Fruit fly (Drosophila melanogaster) whole organism, wandering third instar larva: ENCODE results near the gene sr.
A peak's percentile ranks its signal among the peaks of the same experiment; 100 is the strongest.

Source experiments
- Abd-B ChIP-seq: fragments of >200 bp; optimal IDR thresholded peaks from 2 replicates; lab custom pipeline; 2017; ENCODE audit warnings: missing biosample characterization, missing genetic modification characterization
- CG32264 ChIP-seq: fragments of 200-800 bp; sonication (Bioruptor generic); optimal IDR thresholded peaks from 2 replicates; lab custom pipeline; 2016; ENCODE audit warnings: missing biosample characterization, missing genetic modification characterization
- CG9705 ChIP-seq: fragments of 200-800 bp; sonication (Bioruptor generic); optimal IDR thresholded peaks from 2 replicates; lab custom pipeline; 2018; ENCODE audit warnings: missing biosample characterization, mild to moderate bottlenecking, missing genetic modification characterization
- CrebA ChIP-seq: fragments of 200-800 bp; sonication (Bioruptor generic); optimal IDR thresholded peaks from 2 replicates; lab custom pipeline; 2016; ENCODE audit warnings: missing biosample characterization, mild to moderate bottlenecking, missing genetic modification characterization, borderline replicate concordance
- Dfd ChIP-seq: fragments of >200 bp; optimal IDR thresholded peaks from 2 replicates; lab custom pipeline; 2017; ENCODE audit warnings: missing biosample characterization, missing genetic modification characterization
- Dif ChIP-seq: fragments of 200-275, 200-300 bp; sonication (Bioruptor generic); optimal IDR thresholded peaks from 2 replicates; lab custom pipeline; 2018; ENCODE audit warnings: missing biosample characterization, missing genetic modification characterization; ENCODE audit not compliant: partially characterized antibody
- GATAd ChIP-seq: sonication (Bioruptor generic); optimal IDR thresholded peaks from 2 replicates; lab custom pipeline; 2016; ENCODE audit warnings: missing biosample characterization, missing genetic modification characterization
- HLH106 ChIP-seq: fragments of 200-800 bp; optimal IDR thresholded peaks from 3 replicates; lab custom pipeline; 2019; ENCODE audit warnings: missing biosample characterization, mild to moderate bottlenecking, missing genetic modification characterization, moderate library complexity
- Hnf4 ChIP-seq: fragments of 200-800 bp; sonication (Bioruptor generic); optimal IDR thresholded peaks from 2 replicates; lab custom pipeline; 2016; ENCODE audit warnings: missing biosample characterization, mild to moderate bottlenecking, missing genetic modification characterization
- Hr78 ChIP-seq: fragments of >200 bp; optimal IDR thresholded peaks from 2 replicates; lab custom pipeline; 2017; ENCODE audit warnings: missing biosample characterization, missing genetic modification characterization
- Hr83 ChIP-seq: fragments of 200-300 bp; sonication (Bioruptor generic); optimal IDR thresholded peaks from 2 replicates; lab custom pipeline; 2016; ENCODE audit warnings: missing biosample characterization, mild to moderate bottlenecking, missing genetic modification characterization, moderate library complexity; ENCODE audit not compliant: poor library complexity, severe bottlenecking
- Jra ChIP-seq: sonication (Bioruptor generic); optimal IDR thresholded peaks from 2 replicates; lab custom pipeline; 2016; ENCODE audit warnings: missing biosample characterization, missing genetic modification characterization
- Mio ChIP-seq: sonication (Bioruptor generic); optimal IDR thresholded peaks from 2 replicates; lab custom pipeline; 2016; ENCODE audit warnings: missing biosample characterization, missing genetic modification characterization
- Myc ChIP-seq: fragments of >200 bp; optimal IDR thresholded peaks from 2 replicates; lab custom pipeline; 2017
- N ChIP-seq: fragments of >200 bp; optimal IDR thresholded peaks from 2 replicates; lab custom pipeline; 2018; ENCODE audit warnings: missing biosample characterization, missing external identifiers, missing genetic modification characterization
- OdsH ChIP-seq: fragments of 200-800 bp; sonication (Bioruptor generic); optimal IDR thresholded peaks from 2 replicates; lab custom pipeline; 2016; ENCODE audit warnings: missing biosample characterization, mild to moderate bottlenecking, missing genetic modification characterization
- Rel ChIP-seq, 2 experiments: fragments of 200-800 bp; sonication (Bioruptor generic) in 1 of 2; optimal IDR thresholded peaks; 2 replicates in 1 of 2; 3 replicates in 1 of 2; lab custom pipeline; 2016 to 2019; ENCODE audit warnings: mild to moderate bottlenecking in 2 of 2, missing biosample characterization in 2 of 2, missing genetic modification characterization in 2 of 2, moderate library complexity in 1 of 2
- Sp1 ChIP-seq: fragments of 200-800 bp; sonication (Bioruptor generic); optimal IDR thresholded peaks from 3 replicates; lab custom pipeline; 2019; ENCODE audit warnings: missing biosample characterization, mild to moderate bottlenecking, missing genetic modification characterization, moderate library complexity
- Vsx2 ChIP-seq: fragments of 200-300, 225-300 bp; sonication (Bioruptor generic); optimal IDR thresholded peaks from 2 replicates; lab custom pipeline; 2018; ENCODE audit warnings: missing biosample characterization, missing genetic modification characterization; ENCODE audit not compliant: partially characterized antibody
- br ChIP-seq: fragments of 200-800 bp; sonication (Bioruptor generic); optimal IDR thresholded peaks from 2 replicates; lab custom pipeline; 2016; ENCODE audit warnings: missing biosample characterization, missing genetic modification characterization
- brk ChIP-seq: fragments of 200-800 bp; sonication (Bioruptor generic); optimal IDR thresholded peaks from 2 replicates; lab custom pipeline; 2016; ENCODE audit warnings: missing biosample characterization, mild to moderate bottlenecking, missing genetic modification characterization
- dl ChIP-seq, 2 experiments: fragments of 175-275, 200-275 bp in 1 of 2; fragments of 200-275 bp in 1 of 2; sonication (Bioruptor generic); optimal IDR thresholded peaks; lab custom pipeline; 2018; ENCODE audit warnings: mild to moderate bottlenecking in 2 of 2, missing biosample characterization in 2 of 2, missing genetic modification characterization in 2 of 2, moderate library complexity in 2 of 2; ENCODE audit not compliant: partially characterized antibody in 2 of 2, insufficient read depth in 1 of 2
- dmrt93B ChIP-seq: fragments of 200-800 bp; sonication (Bioruptor generic); optimal IDR thresholded peaks from 2 replicates; lab custom pipeline; 2018; ENCODE audit warnings: missing biosample characterization, mild to moderate bottlenecking, missing genetic modification characterization
- dsf ChIP-seq: sonication (Bioruptor generic); optimal IDR thresholded peaks from 2 replicates; lab custom pipeline; 2016; ENCODE audit warnings: missing biosample characterization, missing genetic modification characterization, borderline replicate concordance
- ey ChIP-seq: fragments of 200-800 bp; sonication (Bioruptor generic); optimal IDR thresholded peaks from 2 replicates; lab custom pipeline; 2016; ENCODE audit warnings: missing biosample characterization, missing genetic modification characterization
- foxo ChIP-seq, 2 experiments: fragments of 200-800 bp; sonication (Bioruptor generic); optimal IDR thresholded peaks; 2 replicates in 1 of 2; 3 replicates in 1 of 2; lab custom pipeline; 2016 to 2017; ENCODE audit warnings: missing biosample characterization in 2 of 2, missing genetic modification characterization in 2 of 2
- fru ChIP-seq: fragments of 200-800 bp; sonication (Bioruptor generic); optimal IDR thresholded peaks from 3 replicates; lab custom pipeline; 2016; ENCODE audit warnings: missing biosample characterization, mild to moderate bottlenecking, missing genetic modification characterization
- h ChIP-seq: fragments of 200-800 bp; sonication (Bioruptor generic); optimal IDR thresholded peaks from 3 replicates; lab custom pipeline; 2016; ENCODE audit warnings: missing biosample characterization, mild to moderate bottlenecking, missing genetic modification characterization
- jim ChIP-seq: fragments of 175-275, 200-325 bp; sonication (Bioruptor generic); optimal IDR thresholded peaks from 2 replicates; lab custom pipeline; 2016; ENCODE audit warnings: missing biosample characterization, mild to moderate bottlenecking, missing genetic modification characterization
- lola ChIP-seq: fragments of >200 bp; optimal IDR thresholded peaks from 2 replicates; lab custom pipeline; 2017; ENCODE audit warnings: missing biosample characterization, missing genetic modification characterization
- pan ChIP-seq: fragments of >200 bp; optimal IDR thresholded peaks from 2 replicates; lab custom pipeline; 2017
- psq ChIP-seq: fragments of 200-800 bp; sonication (Bioruptor generic); optimal IDR thresholded peaks from 3 replicates; lab custom pipeline; 2017; ENCODE audit warnings: missing biosample characterization, mild to moderate bottlenecking, missing genetic modification characterization, moderate library complexity
- rgr ChIP-seq: fragments of 200-800 bp; sonication (Bioruptor generic); optimal IDR thresholded peaks from 3 replicates; lab custom pipeline; 2016; ENCODE audit warnings: missing biosample characterization, mild to moderate bottlenecking, missing genetic modification characterization
- sage ChIP-seq: fragments of 200-800 bp; sonication (Bioruptor generic); optimal IDR thresholded peaks from 2 replicates; lab custom pipeline; 2016; ENCODE audit warnings: missing biosample characterization, mild to moderate bottlenecking, missing genetic modification characterization
- sv ChIP-seq: fragments of 200-800 bp; sonication (Bioruptor generic); optimal IDR thresholded peaks from 3 replicates; lab custom pipeline; 2016; ENCODE audit warnings: missing biosample characterization, missing genetic modification characterization
- tai ChIP-seq: sonication (Bioruptor generic); optimal IDR thresholded peaks from 2 replicates; lab custom pipeline; 2016; ENCODE audit warnings: missing biosample characterization, missing genetic modification characterization
- usp ChIP-seq: fragments of >200 bp; optimal IDR thresholded peaks from 2 replicates; lab custom pipeline; 2017; ENCODE audit warnings: missing biosample characterization, missing genetic modification characterization
- woc ChIP-seq: sonication (Bioruptor generic); optimal IDR thresholded peaks from 2 replicates; lab custom pipeline; 2016; ENCODE audit warnings: missing biosample characterization, mild to moderate bottlenecking, missing genetic modification characterization

The sr gene

dm6 chr3R:18171983-18172967, 81.7 kb downstream of the sr start:
- TF ChIP-seq CG9705 (GFP tag; lab: Kevin White, UChicago) (peak; percentile 65), OdsH (GFP tag; lab: Kevin White, UChicago) (peak; percentile 78), dl (GFP tag; optimal IDR thresholded peaks at IDR 0.05; lab: Kevin White, UChicago; ENCODE audit: insufficient read depth in 1 of 2, partially characterized antibody in 2 of 2) (no peak), ey (GFP tag; lab: Kevin White, UChicago) (peak; percentile 78), HLH106 (peak; percentile 73), CrebA (no peak), Hnf4 (GFP tag; lab: Kevin White, UChicago) (no peak), rgr (GFP tag; lab: Kevin White, UChicago) (no peak), lola (GFP tag; lab: Kevin White, UChicago) (no peak), Vsx2 (no peak), tai (GFP tag; lab: Kevin White, UChicago) (no peak), pan (no peak), Mio (GFP tag; lab: Kevin White, UChicago) (no peak), dsf (GFP tag; lab: Kevin White, UChicago) (no peak), sage (GFP tag; lab: Kevin White, UChicago) (no peak), woc (GFP tag; lab: Kevin White, UChicago) (peak; percentile 50), foxo (GFP tag; optimal IDR thresholded peaks at IDR 0.05; lab: Kevin White, UChicago) (peak in 1 of 2 experiments; percentile 77), fru (peak; percentile 82), Jra (no peak), Hr78 (no peak), CG32264 (GFP tag; lab: Kevin White, UChicago) (peak; percentile 7), Hr83 (no peak), Abd-B (GFP tag; lab: Kevin White, UChicago) (no peak), psq (GFP tag; lab: Kevin White, UChicago) (no peak), Sp1 (GFP tag; lab: Kevin White, UChicago) (no peak), jim (GFP tag; lab: Kevin White, UChicago) (no peak), Dfd (GFP tag; lab: Kevin White, UChicago) (no peak), sv (GFP tag; lab: Kevin White, UChicago) (peak; percentile 93), br (GFP tag; lab: Kevin White, UChicago) (peak; percentile 68), GATAd (GFP tag; lab: Kevin White, UChicago) (no peak), Dif (GFP tag; lab: Kevin White, UChicago) (no peak), dmrt93B (GFP tag; lab: Kevin White, UChicago) (peak; percentile 51), N (GFP tag; lab: Kevin White, UChicago) (no peak), h (GFP tag; lab: Kevin White, UChicago) (peak; percentile 78), usp (GFP tag; lab: Kevin White, UChicago) (no peak), Myc (lab: Kevin White, UChicago) (no peak), Rel (GFP tag; optimal IDR thresholded peaks at IDR 0.05; lab: Kevin White, UChicago) (no peak), Rel (tag; optimal IDR thresholded peaks at IDR 0.05; lab: Kevin White, UChicago) (no peak), brk (GFP tag; lab: Kevin White, UChicago) (no peak)

- TF ChIP-seq Dif (GFP tag; lab: Kevin White, UChicago) (peak; percentile 12), psq (GFP tag; lab: Kevin White, UChicago) (no peak), OdsH (GFP tag; lab: Kevin White, UChicago) (no peak), Hr78 (no peak), pan (no peak), Vsx2 (no peak)
Measured at dm6 chr3R:18183244-18183643, 92.6 kb downstream of the sr start, which contains the start of gene cdm. TSS of gene cdm (minus strand) at chr3R:18183479.
